Fruit fly (Drosophila melanogaster): ENCODE data around the gene RpS19a.
A peak's percentile ranks its signal among the peaks of the same experiment; 100 is the strongest.

DNA sequence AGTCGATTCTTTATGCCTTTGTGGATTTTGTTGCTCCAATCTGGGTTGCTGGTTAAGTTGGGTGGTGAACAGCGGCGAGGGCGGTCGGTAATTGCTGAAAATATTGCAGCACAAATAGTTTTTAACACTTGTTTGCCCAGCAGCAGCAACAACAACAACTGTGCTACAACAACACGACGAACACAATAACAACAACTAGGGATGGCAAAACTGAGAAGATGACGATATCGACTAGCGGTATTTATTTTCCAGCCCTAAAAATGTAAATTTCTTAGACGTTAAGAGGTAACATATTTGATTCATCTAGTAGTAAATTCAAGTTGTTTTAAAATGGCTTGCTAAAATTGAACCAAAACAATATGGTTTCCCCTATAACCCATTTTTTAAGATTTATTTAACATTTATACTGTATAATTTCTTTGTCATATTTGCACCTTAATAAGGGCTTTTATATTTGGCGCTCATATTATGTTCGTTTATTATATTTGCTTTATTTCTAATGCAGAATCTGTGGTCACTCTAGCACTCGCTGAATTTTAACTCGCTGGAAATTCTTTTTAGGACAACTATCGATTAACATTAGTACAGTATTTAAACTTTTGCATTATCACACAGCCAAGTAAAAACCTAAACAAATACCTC, 39.2 kb upstream of the RpS19a start:
- TF ChIP-seq CG17806 (tag; optimal IDR thresholded peaks at IDR 0.05) (no peak), Ets98B (GFP tag; IDR thresholded peaks at IDR 0.05) (no peak), CG10348 (GFP tag; IDR thresholded peaks at IDR 0.05) (no peak), Pif1B (GFP tag; optimal IDR thresholded peaks at IDR 0.05) (no peak), CG15710 (tag; optimal IDR thresholded peaks at IDR 0.05) (no peak), CG8301 (tag; optimal IDR thresholded peaks at IDR 0.05) (no peak), EcR (GFP tag; optimal IDR thresholded peaks at IDR 0.05) (no peak), CG32121 (GFP tag; IDR thresholded peaks at IDR 0.05) (0 out of 2 replicates have a peak, but pooled peaks have one; percentile 16), CG34367 (tag; optimal IDR thresholded peaks at IDR 0.05) (no peak)
